Worm (Caenorhabditis elegans) whole organism, L4 larva: ENCODE data around the gene F14D7.8.

ENCODE experiments used
- F26F4.8 ChIP-seq: fragments of 200-800 bp; sonication (Bioruptor generic); conservative IDR thresholded peaks from 2 replicates; pipeline ENCODE4 v1.3.6; 2022; ENCODE audit warnings: missing genetic modification characterization, missing compliant biosample characterization
- F37D6.2 ChIP-seq: sonication (generic microtip); optimal IDR thresholded peaks from 2 replicates; lab custom pipeline; 2016; ENCODE audit warnings: mild to moderate bottlenecking, missing genetic modification characterization, missing compliant biosample characterization
- aha-1 ChIP-seq: fragments of 150-350 bp; peaks from one replicate; lab custom pipeline; 2014; ENCODE audit warnings: missing biosample characterization, missing genetic modification characterization
- ceh-20 ChIP-seq: fragments of 200-800 bp; sonication (Bioruptor generic); IDR thresholded peaks from 2 replicates; pipeline ENCODE4 v1.3.6; 2022; ENCODE audit warnings: missing genetic modification reagents, missing genetic modification characterization, missing compliant biosample characterization
- ceh-62 ChIP-seq: sonication (generic microtip); optimal IDR thresholded peaks from 2 replicates; lab custom pipeline; 2017; ENCODE audit warnings: missing biosample characterization, missing genetic modification characterization
- daf-16 ChIP-seq, 3 experiments: sonication (generic microtip); optimal IDR thresholded peaks; 2 replicates each; lab custom pipeline; 2016 to 2017; ENCODE audit warnings: missing genetic modification characterization in 3 of 3, missing genetic modification reagents in 3 of 3, mild to moderate bottlenecking in 2 of 3, missing compliant biosample characterization in 2 of 3, missing biosample characterization in 1 of 3, moderate library complexity in 1 of 3
- daf-19 ChIP-seq: fragments of 200-800 bp; sonication (Bioruptor generic); conservative IDR thresholded peaks from 2 replicates; pipeline ENCODE4 v1.3.6; 2022; ENCODE audit warnings: missing genetic modification characterization, missing compliant biosample characterization
- daf-8 ChIP-seq: fragments of 200-800 bp; sonication (Bioruptor generic); IDR thresholded peaks from 2 replicates; pipeline ENCODE4 v1.3.6; 2022; ENCODE audit warnings: missing genetic modification characterization, missing compliant biosample characterization
- dmd-6 ChIP-seq: fragments of 200-800 bp; sonication (Bioruptor generic); IDR thresholded peaks from 2 replicates; pipeline ENCODE4 v1.3.6; 2022; ENCODE audit warnings: missing genetic modification reagents, missing genetic modification characterization, missing compliant biosample characterization
- duxl-1 ChIP-seq: sonication (generic microtip); optimal IDR thresholded peaks from 2 replicates; lab custom pipeline; 2016; ENCODE audit warnings: mild to moderate bottlenecking, missing genetic modification characterization, moderate library complexity, missing compliant biosample characterization; ENCODE audit not compliant: poor library complexity
- dve-1 ChIP-seq: sonication (generic microtip); optimal IDR thresholded peaks from 2 replicates; lab custom pipeline; 2017; ENCODE audit warnings: antibody characterized with exemption, mild to moderate bottlenecking, missing genetic modification characterization, missing compliant biosample characterization; ENCODE audit not compliant: insufficient read depth
- gei-8 ChIP-seq: fragments of 200-800 bp; sonication (Bioruptor generic); optimal IDR thresholded peaks from 2 replicates; lab custom pipeline; 2018; ENCODE audit warnings: mild to moderate bottlenecking, missing genetic modification characterization, missing compliant biosample characterization
- hlh-11 ChIP-seq: fragments of 200-800 bp; sonication (Bioruptor generic); optimal IDR thresholded peaks from 2 replicates; lab custom pipeline; 2018; ENCODE audit warnings: mild to moderate bottlenecking, missing genetic modification characterization, missing compliant biosample characterization
- hlh-30 ChIP-seq: sonication (generic microtip); optimal IDR thresholded peaks from 2 replicates; lab custom pipeline; 2017; ENCODE audit warnings: antibody characterized with exemption, mild to moderate bottlenecking, missing genetic modification characterization, missing compliant biosample characterization; ENCODE audit not compliant: insufficient read depth
- hmg-1.1 ChIP-seq: fragments of 200-800 bp; sonication (Bioruptor generic); IDR thresholded peaks from 2 replicates; pipeline ENCODE4 v1.3.6; 2022; ENCODE audit warnings: missing genetic modification reagents, missing genetic modification characterization, missing compliant biosample characterization
- jun-1 ChIP-seq: fragments of 150-350 bp; optimal IDR thresholded peaks from 2 replicates; lab custom pipeline; 2014; ENCODE audit warnings: missing biosample characterization, missing genetic modification reagents, missing genetic modification characterization
- lim-7 ChIP-seq: fragments of 200-800 bp; sonication (Bioruptor generic); IDR thresholded peaks from 2 replicates; pipeline ENCODE4 v1.3.6; 2022; ENCODE audit warnings: missing genetic modification characterization, missing compliant biosample characterization
- lin-1 ChIP-seq: fragments of 200-800 bp; sonication (Bioruptor generic); IDR thresholded peaks from 2 replicates; pipeline ENCODE4 v1.3.6; 2022; ENCODE audit warnings: missing genetic modification reagents, missing genetic modification characterization, missing compliant biosample characterization
- lsy-2 ChIP-seq, 2 experiments: fragments of 150-350 bp in 1 of 2; sonication (generic microtip) in 1 of 2; optimal IDR thresholded peaks; 2 replicates each; lab custom pipeline; 2014 to 2017; ENCODE audit warnings: missing biosample characterization in 2 of 2, missing genetic modification characterization in 2 of 2
- mdl-1 ChIP-seq, 2 experiments: fragments of 150-350 bp in 1 of 2; sonication (generic microtip) in 1 of 2; optimal IDR thresholded peaks; 2 replicates each; lab custom pipeline; 2014 to 2017; ENCODE audit warnings: missing biosample characterization in 2 of 2, missing genetic modification characterization in 2 of 2
- mep-1 ChIP-seq: fragments of 150-350 bp; sonication (generic microtip); optimal IDR thresholded peaks from 3 replicates; lab custom pipeline; 2014; ENCODE audit warnings: missing biosample characterization, missing genetic modification characterization
- mes-2 ChIP-seq: sonication (generic microtip); optimal IDR thresholded peaks from 2 replicates; lab custom pipeline; 2016; ENCODE audit warnings: missing genotype, mild to moderate bottlenecking, missing genetic modification characterization, missing compliant biosample characterization; ENCODE audit not compliant: poor library complexity, severe bottlenecking
- mxl-3 ChIP-seq: fragments of 200-800 bp; sonication (Bioruptor generic); optimal IDR thresholded peaks from 2 replicates; lab custom pipeline; 2018; ENCODE audit warnings: mild to moderate bottlenecking, missing genetic modification characterization, missing compliant biosample characterization
- nhr-111 ChIP-seq: fragments of 200-800 bp; sonication (Bioruptor generic); optimal IDR thresholded peaks from 2 replicates; lab custom pipeline; 2018; ENCODE audit warnings: mild to moderate bottlenecking, missing genetic modification characterization, missing compliant biosample characterization
- nhr-28 ChIP-seq: fragments of 150-350 bp; optimal IDR thresholded peaks from 2 replicates; lab custom pipeline; 2014; ENCODE audit warnings: missing biosample characterization, missing genetic modification characterization
- nhr-48 ChIP-seq: sonication (generic microtip); optimal IDR thresholded peaks from 2 replicates; lab custom pipeline; 2016; ENCODE audit warnings: mild to moderate bottlenecking, missing genetic modification characterization, missing compliant biosample characterization
- nhr-6 ChIP-seq: fragments of 150-350 bp; optimal IDR thresholded peaks from 2 replicates; lab custom pipeline; 2014; ENCODE audit warnings: missing biosample characterization, missing genetic modification characterization
- nhr-76 ChIP-seq: fragments of 150-350 bp; optimal IDR thresholded peaks from 2 replicates; lab custom pipeline; 2014; ENCODE audit warnings: missing biosample characterization, missing genetic modification characterization
- pha-4 ChIP-seq, 2 experiments: fragments of 150-350 bp in 1 of 2; fragments of 200-800 bp in 1 of 2; sonication (Bioruptor generic) in 1 of 2; IDR thresholded peaks in 1 of 2; optimal IDR thresholded peaks in 1 of 2; 2 replicates each; pipeline versions ENCODE4 v1.3.6 to Lab custom; 2014 to 2022; ENCODE audit warnings: missing genetic modification characterization in 2 of 2, missing genetic modification reagents in 2 of 2, missing biosample characterization in 1 of 2, missing compliant biosample characterization in 1 of 2
- php-3 ChIP-seq: fragments of 200-800 bp; sonication (Bioruptor generic); IDR thresholded peaks from 2 replicates; pipeline ENCODE4 v1.3.6; 2022; ENCODE audit warnings: missing genetic modification reagents, missing genetic modification characterization, missing compliant biosample characterization
- rbr-2 ChIP-seq: sonication (generic microtip); optimal IDR thresholded peaks from 2 replicates; lab custom pipeline; 2016; ENCODE audit warnings: missing genotype, missing genetic modification characterization, missing compliant biosample characterization
- tag-97 ChIP-seq: fragments of 200-800 bp; sonication (Bioruptor generic); IDR thresholded peaks from 2 replicates; pipeline ENCODE4 v1.3.6; 2022; ENCODE audit warnings: missing genetic modification characterization, missing compliant biosample characterization
- unc-130 ChIP-seq: sonication (generic microtip); optimal IDR thresholded peaks from 2 replicates; lab custom pipeline; 2016; ENCODE audit warnings: missing genetic modification reagents, missing genetic modification characterization, missing compliant biosample characterization
- vab-7 ChIP-seq: fragments of 200-800 bp; sonication (Bioruptor generic); IDR thresholded peaks from 2 replicates; pipeline ENCODE4 v1.3.6; 2022; ENCODE audit warnings: missing genetic modification reagents, missing genetic modification characterization, missing compliant biosample characterization
- zfp-3 ChIP-seq: fragments of 200-800 bp; sonication (Bioruptor generic); conservative IDR thresholded peaks from 2 replicates; pipeline ENCODE4 v1.3.6; 2022; ENCODE audit warnings: missing genetic modification reagents, missing genetic modification characterization, missing compliant biosample characterization
- zip-11 ChIP-seq: fragments of 200-800 bp; sonication (Bioruptor generic); IDR thresholded peaks from 2 replicates; pipeline ENCODE4 v1.3.6; 2022; ENCODE audit warnings: missing genetic modification characterization, missing compliant biosample characterization

F14D7.8 gene

ce11 chrV:14324502-14325467 is 12.2 kb upstream of the F14D7.8 start, which contains the start of the genes F47B8.4 and F47B8.18 (continued):
- TF ChIP-seq zip-11 (GFP tag; lab: Robert Waterston, UW) (no peak), vab-7 (GFP tag; lab: Robert Waterston, UW) (0 out of 2 replicates have a peak, but pooled peaks have one; percentile 17), F26F4.8 (GFP tag; lab: Robert Waterston, UW) (0 out of 2 replicates have a peak, but pooled peaks have one; percentile 3), nhr-76 (tag; lab: Kevin White, UChicago) (no peak), gei-8 (GFP tag; lab: Kevin White, UChicago) (no peak), nhr-111 (no peak), aha-1 (tag; lab: Kevin White, UChicago) (peak; percentile 76), nhr-28 (tag; lab: Kevin White, UChicago) (peak; percentile 76), pha-4 (GFP tag; IDR thresholded peaks at IDR 0.05; lab: Robert Waterston, UW) (peak; percentile 90; the same call in 1 of the 2 replicates), pha-4 (tag; optimal IDR thresholded peaks at IDR 0.05; lab: Kevin White, UChicago) (no peak), jun-1 (tag; lab: Kevin White, UChicago) (no peak), mes-2 (no peak), lim-7 (peak; percentile 32; the same call in 1 of the 2 replicates)

- peak; percentile 3 for TF ChIP-seq dve-1
- TF ChIP-seq hmg-1.1 (GFP tag; lab: Robert Waterston, UW): peak; percentile 48
- TF ChIP-seq daf-19 (GFP tag; lab: Robert Waterston, UW): no peak
- no peak for TF ChIP-seq unc-130 (GFP tag; lab: Kevin White, UChicago)
- peak; percentile 50 for TF ChIP-seq nhr-28 (tag; lab: Kevin White, UChicago)
- no peak for TF ChIP-seq tag-97 (GFP tag; lab: Robert Waterston, UW)
- no peak for TF ChIP-seq daf-16 (GFP tag; optimal IDR thresholded peaks at IDR 0.05; lab: Kevin White, UChicago)
- TF ChIP-seq daf-16 (tag; optimal IDR thresholded peaks at IDR 0.05; lab: Kevin White, UChicago): peak; percentile 9
- peak; percentile 75 for TF ChIP-seq hlh-30
- TF ChIP-seq lin-1 (GFP tag; lab: Robert Waterston, UW): no peak
- no peak for TF ChIP-seq duxl-1 (tag; lab: Kevin White, UChicago)
- peak; percentile 31 for TF ChIP-seq hlh-11 (tag; lab: Kevin White, UChicago)
- no peak for TF ChIP-seq ceh-62 (tag; lab: Kevin White, UChicago)
- peak; percentile 19 for TF ChIP-seq rbr-2 (tag; lab: Kevin White, UChicago)
- TF ChIP-seq mdl-1 (tag; optimal IDR thresholded peaks at IDR 0.05; lab: Kevin White, UChicago): peak in 1 of 2 experiments; percentile 70
- peak in 1 of 2 experiments; percentile 49 for TF ChIP-seq lsy-2 (tag; optimal IDR thresholded peaks at IDR 0.05; lab: Kevin White, UChicago)
- TF ChIP-seq nhr-48 (tag; lab: Kevin White, UChicago): no peak
- no peak for TF ChIP-seq lim-7
- TF ChIP-seq php-3: no peak
- TF ChIP-seq mxl-3: peak; percentile 12
- no peak for TF ChIP-seq gei-8 (GFP tag; lab: Kevin White, UChicago)
- TF ChIP-seq dmd-6 (GFP tag; lab: Robert Waterston, UW): no peak
- TF ChIP-seq daf-8 (GFP tag; lab: Robert Waterston, UW): no peak
- TF ChIP-seq F37D6.2: no peak
- no peak for TF ChIP-seq ceh-20 (GFP tag; lab: Robert Waterston, UW)
- TF ChIP-seq nhr-6 (tag; lab: Kevin White, UChicago): peak; percentile 42
- TF ChIP-seq mep-1 (tag; lab: Kevin White, UChicago): peak; percentile 59
- no peak for TF ChIP-seq zfp-3
- TF ChIP-seq, all 104 proteins: peak for 12
These were observed 10.1 kb upstream of the F14D7.8 start, which contains the start of gene F47B8.3 for ce11 chrV:14322743-14323142. Gene F47B8.3, minus strand, starts transcription at chrV:14323003.
